Worm (Caenorhabditis elegans): ENCODE results near the gene drp-1.

drp-1 gene

DNA sequence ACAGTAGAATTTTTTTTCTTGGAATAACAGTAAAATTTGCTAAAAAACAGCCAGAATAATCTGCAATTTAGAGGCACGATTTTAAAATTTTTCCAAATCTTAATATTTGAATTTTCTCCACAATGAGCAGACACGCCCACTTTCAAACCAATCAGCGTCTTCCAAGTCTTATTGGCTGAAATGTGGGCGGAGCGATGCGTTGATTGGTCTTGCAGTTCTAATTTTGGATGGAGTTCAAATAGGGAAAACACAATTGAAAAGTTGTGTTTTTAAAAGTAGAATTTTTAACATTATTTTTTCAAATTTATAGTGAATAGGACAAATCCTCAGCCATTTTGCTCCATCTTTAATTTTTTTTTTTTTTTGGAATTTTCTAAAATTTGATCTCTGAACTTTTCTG is 44.5 kb downstream of the drp-1 start:
- TF ChIP-seq ceh-24 (tag; optimal IDR thresholded peaks at IDR 0.05): no peak
- peak; percentile 92 for TF ChIP-seq nfya-1 (tag; optimal IDR thresholded peaks at IDR 0.05)
- no peak for TF ChIP-seq unc-42 (tag; optimal IDR thresholded peaks at IDR 0.05)

DNA sequence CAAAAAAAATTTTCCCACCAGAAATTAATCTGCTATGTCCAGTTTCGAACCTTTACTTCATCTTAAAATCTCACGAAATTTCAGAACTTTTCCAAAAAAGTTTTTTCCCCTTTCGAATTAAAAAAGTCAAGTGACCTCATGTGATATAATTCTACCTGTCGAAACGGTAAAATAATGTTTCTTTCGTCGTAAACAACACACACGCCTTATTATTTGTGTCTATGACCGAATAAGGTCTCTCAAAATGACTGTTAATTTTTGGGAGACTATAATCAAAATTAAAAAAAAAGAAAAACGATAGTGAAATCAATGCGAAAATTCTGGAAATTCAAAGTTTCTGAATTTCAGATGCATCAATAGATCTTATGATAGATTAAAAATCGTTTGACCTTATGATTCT is 44.9 kb downstream of the drp-1 start:
- TF ChIP-seq ceh-22 (tag; optimal IDR thresholded peaks at IDR 0.05): no peak
- TF ChIP-seq fkh-6 (tag; optimal IDR thresholded peaks at IDR 0.05): no peak
- no peak for TF ChIP-seq ztf-16 (tag; optimal IDR thresholded peaks at IDR 0.05)
- no peak for TF ChIP-seq syd-9 (tag; optimal IDR thresholded peaks at IDR 0.05)
- TF ChIP-seq fax-1 (tag; optimal IDR thresholded peaks at IDR 0.05): no peak
- no peak for TF ChIP-seq hlh-13 (GFP tag; optimal IDR thresholded peaks at IDR 0.05)
- TF ChIP-seq pax-1 (tag; optimal IDR thresholded peaks at IDR 0.05): no peak
- no peak for TF ChIP-seq pha-4 (tag; optimal IDR thresholded peaks at IDR 0.05)
- TF ChIP-seq ceh-18 (tag; optimal IDR thresholded peaks at IDR 0.05): no peak
- no peak for TF ChIP-seq mec-3 (tag; optimal IDR thresholded peaks at IDR 0.05; ENCODE audit: borderline replicate concordance)
- no peak for TF ChIP-seq ceh-34 (tag; optimal IDR thresholded peaks at IDR 0.05)
- no peak for TF ChIP-seq Y22D7AL.16 (tag; optimal IDR thresholded peaks at IDR 0.05)
- TF ChIP-seq elt-4 (tag; optimal IDR thresholded peaks at IDR 0.05): no peak
- TF ChIP-seq C38D4.7 (GFP tag; optimal IDR thresholded peaks at IDR 0.05): no peak

ce11 chrIV:5584384-5584783 is 46.1 kb downstream of the drp-1 start, which contains the start of gene fkh-7:
fkh-7 (plus strand) TSS chrIV:5584684.
- TF ChIP-seq mec-3 (tag; optimal IDR thresholded peaks at IDR 0.05; ENCODE audit: borderline replicate concordance) (no peak), pax-1 (tag; optimal IDR thresholded peaks at IDR 0.05) (no peak), rnt-1 (tag; optimal IDR thresholded peaks at IDR 0.05) (no peak), zip-5 (tag; optimal IDR thresholded peaks at IDR 0.05) (no peak), gmeb-2 (tag; optimal IDR thresholded peaks at IDR 0.05) (no peak), ceh-18 (tag; optimal IDR thresholded peaks at IDR 0.05) (no peak), hlh-6 (tag; optimal IDR thresholded peaks at IDR 0.05) (no peak), sox-4 (tag; optimal IDR thresholded peaks at IDR 0.05) (no peak)

DNA sequence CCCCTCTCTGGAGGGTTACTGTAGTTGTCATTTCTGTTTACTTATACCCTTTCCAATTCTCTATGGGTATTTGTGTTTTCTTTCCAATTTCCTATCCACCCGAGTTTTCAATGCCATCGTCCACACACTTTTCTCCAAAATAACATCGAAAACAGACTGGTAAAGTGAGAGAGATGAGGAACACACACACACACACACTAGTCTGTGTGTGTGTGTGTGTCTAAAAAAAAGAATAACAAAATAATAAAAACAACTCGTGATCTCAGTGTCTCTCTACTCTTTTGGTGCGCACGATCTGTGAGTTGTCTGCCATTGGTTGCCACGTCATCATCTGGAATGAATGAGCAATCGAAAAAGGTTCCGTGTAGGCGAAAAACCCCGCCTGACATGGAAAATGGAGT is 48.0 kb downstream of the drp-1 start:
- TF ChIP-seq pat-9 (tag; optimal IDR thresholded peaks at IDR 0.05): no peak
- TF ChIP-seq C08G9.2 (tag; optimal IDR thresholded peaks at IDR 0.05): no peak
- no peak for TF ChIP-seq madf-2 (tag; optimal IDR thresholded peaks at IDR 0.05)
- TF ChIP-seq F13H6.1 (tag; optimal IDR thresholded peaks at IDR 0.05): no peak
- TF ChIP-seq elt-2 (tag; optimal IDR thresholded peaks at IDR 0.05): peak; percentile 4

- TF ChIP-seq sox-4 (tag; optimal IDR thresholded peaks at IDR 0.05) (no peak), hlh-30 (tag; optimal IDR thresholded peaks at IDR 0.05; ENCODE audit: insufficient read depth) (peak; percentile 32)
These were observed 49.9 kb downstream of the drp-1 start for ce11 chrIV:5587964-5588860.

DNA sequence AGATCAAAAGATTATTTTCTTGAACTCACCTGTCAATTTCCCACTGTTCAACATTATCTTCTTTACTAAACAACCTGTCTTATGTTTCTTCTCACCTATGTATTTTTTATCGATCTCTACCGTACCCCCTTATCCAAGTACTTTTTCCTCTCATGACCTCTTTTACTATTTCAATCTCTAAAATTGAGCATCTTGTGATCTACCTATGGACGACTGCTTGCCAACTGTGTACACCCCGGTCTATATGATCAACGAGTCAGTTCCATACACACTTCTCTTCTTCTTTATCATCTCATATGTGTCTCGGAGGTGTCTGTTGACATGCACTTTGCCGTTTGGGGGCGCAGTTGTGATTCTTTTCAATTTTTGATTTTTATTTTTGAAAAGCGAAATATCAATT is 51.8 kb downstream of the drp-1 start:
- no peak for TF ChIP-seq ceh-6 (GFP tag; optimal IDR thresholded peaks at IDR 0.05)
- no peak for TF ChIP-seq npax-4 (tag; optimal IDR thresholded peaks at IDR 0.05)
- TF ChIP-seq ceh-30 (tag; optimal IDR thresholded peaks at IDR 0.05): no peak
- TF ChIP-seq ceh-2 (tag; optimal IDR thresholded peaks at IDR 0.05): no peak
- no peak for TF ChIP-seq pax-1 (tag; optimal IDR thresholded peaks at IDR 0.05)
- TF ChIP-seq ztf-16 (tag; optimal IDR thresholded peaks at IDR 0.05): no peak
- TF ChIP-seq dve-1 (tag; optimal IDR thresholded peaks at IDR 0.05): no peak
- no peak for TF ChIP-seq ceh-14 (tag; optimal IDR thresholded peaks at IDR 0.05)
- TF ChIP-seq fax-1 (tag; optimal IDR thresholded peaks at IDR 0.05): no peak
- TF ChIP-seq sox-4 (tag; optimal IDR thresholded peaks at IDR 0.05): no peak
- no peak for TF ChIP-seq pat-9 (tag; optimal IDR thresholded peaks at IDR 0.05)
- no peak for TF ChIP-seq Y22D7AL.16 (tag; optimal IDR thresholded peaks at IDR 0.05)

Measured in whole organism, late embryonic.